Fruit fly (Drosophila melanogaster) whole organism, embryonic: ENCODE results near the gene neur.

Experiments used
- Aef1 ChIP-seq: fragments of 200-800 bp; sonication (Bioruptor generic); IDR thresholded peaks from 3 replicates; pipeline ENCODE4 v1.3.6; 2022; ENCODE audit warnings: missing biosample characterization, missing genetic modification characterization
- Asciz ChIP-seq: fragments of 200-800 bp; sonication (Bioruptor generic); optimal IDR thresholded peaks from 2 replicates; lab custom pipeline; 2017; ENCODE audit warnings: missing biosample characterization, mild to moderate bottlenecking, missing genetic modification characterization, missing genetic modification reagents
- Atf-2 ChIP-seq: fragments of 200-800 bp; sonication (Bioruptor generic); optimal IDR thresholded peaks from 2 replicates; lab custom pipeline; 2016; ENCODE audit warnings: missing biosample characterization, missing genetic modification characterization
- B-H1 ChIP-seq: fragments of 200-800 bp; sonication (Bioruptor generic); IDR thresholded peaks from 3 replicates; pipeline ENCODE4 v1.3.6; 2022; ENCODE audit warnings: missing biosample characterization, missing genetic modification characterization
- CG10462 ChIP-seq: fragments of 200-800 bp; sonication (Bioruptor generic); optimal IDR thresholded peaks from 2 replicates; lab custom pipeline; 2016; ENCODE audit warnings: missing biosample characterization, missing genetic modification characterization
- CG10654 ChIP-seq: fragments of 200-800 bp; sonication (Bioruptor generic); optimal IDR thresholded peaks from 2 replicates; lab custom pipeline; 2016; ENCODE audit warnings: missing biosample characterization, missing genetic modification characterization
- CG14441 ChIP-seq: fragments of 200-800 bp; sonication (Bioruptor generic); IDR thresholded peaks from 2 replicates; pipeline ENCODE4 v1.3.6; 2022; ENCODE audit warnings: missing biosample characterization, missing genetic modification characterization
- CG16779 ChIP-seq: fragments of 200-800 bp; sonication (Bioruptor generic); IDR thresholded peaks from 2 replicates; pipeline ENCODE4 v1.3.6; 2022; ENCODE audit warnings: missing biosample characterization, missing genetic modification characterization
- CG17385 ChIP-seq: fragments of 200-800 bp; sonication (Bioruptor generic); optimal IDR thresholded peaks from 3 replicates; lab custom pipeline; 2018; ENCODE audit warnings: missing biosample characterization, mild to moderate bottlenecking, missing genetic modification characterization
- CG2120 ChIP-seq: fragments of 200-800 bp; sonication (Bioruptor generic); optimal IDR thresholded peaks from 3 replicates; lab custom pipeline; 2016; ENCODE audit warnings: missing biosample characterization, missing genetic modification characterization
- CG30020 ChIP-seq: fragments of 200-800 bp; optimal IDR thresholded peaks from 2 replicates; lab custom pipeline; 2019; ENCODE audit warnings: missing biosample characterization, mild to moderate bottlenecking, missing genetic modification characterization, moderate library complexity
- CG30431 ChIP-seq: fragments of 200-800 bp; sonication (Bioruptor generic); optimal IDR thresholded peaks from 2 replicates; lab custom pipeline; 2017; ENCODE audit warnings: missing biosample characterization, missing genetic modification characterization
- CG31441 ChIP-seq: fragments of 200-800 bp; sonication (Bioruptor generic); IDR thresholded peaks from 2 replicates; pipeline ENCODE4 v1.3.6; 2022; ENCODE audit warnings: missing biosample characterization, missing genetic modification characterization
- CG3995 ChIP-seq: fragments of 200-800 bp; sonication (Bioruptor generic); optimal IDR thresholded peaks from 3 replicates; lab custom pipeline; 2016; ENCODE audit warnings: missing biosample characterization, missing genetic modification characterization
- CG4707 ChIP-seq: fragments of 200-800 bp; sonication (Bioruptor generic); optimal IDR thresholded peaks from 2 replicates; lab custom pipeline; 2018; ENCODE audit warnings: missing biosample characterization, mild to moderate bottlenecking, missing genetic modification characterization, moderate library complexity
- CG5953 ChIP-seq: fragments of 200-800 bp; sonication (Bioruptor generic); IDR thresholded peaks from 2 replicates; pipeline ENCODE4 v1.3.6; 2022; ENCODE audit warnings: missing biosample characterization, missing genetic modification characterization
- CG6654 ChIP-seq: fragments of 200-800 bp; sonication (Bioruptor generic); optimal IDR thresholded peaks from 2 replicates; lab custom pipeline; 2017; ENCODE audit warnings: missing biosample characterization, mild to moderate bottlenecking, missing genetic modification characterization
- CG8388 ChIP-seq: fragments of 200-800 bp; sonication (Bioruptor generic); optimal IDR thresholded peaks from 2 replicates; lab custom pipeline; 2019; ENCODE audit warnings: missing biosample characterization, mild to moderate bottlenecking, missing genetic modification characterization, moderate library complexity
- CG9727 ChIP-seq: fragments of 200-800 bp; sonication (Bioruptor generic); optimal IDR thresholded peaks from 3 replicates; lab custom pipeline; 2017; ENCODE audit warnings: missing biosample characterization, mild to moderate bottlenecking, missing genetic modification characterization
- CG9932 ChIP-seq: fragments of 200-800 bp; sonication (Bioruptor generic); IDR thresholded peaks from 2 replicates; pipeline ENCODE4 v1.3.6; 2022; ENCODE audit warnings: missing biosample characterization, missing genetic modification characterization
- CTCF ChIP-seq: fragments of 200-800 bp; sonication (Bioruptor generic); optimal IDR thresholded peaks from 2 replicates; lab custom pipeline; 2017; ENCODE audit warnings: missing biosample characterization, mild to moderate bottlenecking, missing genetic modification characterization, moderate library complexity
- Camta ChIP-seq: fragments of 200-800 bp; sonication (Bioruptor generic); optimal IDR thresholded peaks from 2 replicates; lab custom pipeline; 2016; ENCODE audit warnings: missing biosample characterization, missing genetic modification characterization
- Dref ChIP-seq: fragments of 200-800 bp; sonication (Bioruptor generic); IDR thresholded peaks from 2 replicates; pipeline ENCODE4 v1.3.6; 2022; ENCODE audit warnings: missing biosample characterization, missing genetic modification characterization
- HmgD ChIP-seq: fragments of 200-800 bp; sonication (Bioruptor generic); optimal IDR thresholded peaks from 3 replicates; lab custom pipeline; 2016; ENCODE audit warnings: missing biosample characterization, missing genetic modification characterization
- MBD-R2 ChIP-seq: fragments of 200-800 bp; sonication (Bioruptor generic); IDR thresholded peaks from 2 replicates; pipeline ENCODE4 v1.3.6; 2022; ENCODE audit warnings: missing biosample characterization, missing genetic modification characterization
- NC2β ChIP-seq: fragments of 200-800 bp; sonication (Bioruptor generic); optimal IDR thresholded peaks from 2 replicates; lab custom pipeline; 2016; ENCODE audit warnings: missing biosample characterization, missing genetic modification characterization
- NfI ChIP-seq: fragments of 200-800 bp; sonication (Bioruptor generic); optimal IDR thresholded peaks from 3 replicates; lab custom pipeline; 2018; ENCODE audit warnings: missing biosample characterization, mild to moderate bottlenecking, missing genetic modification characterization, moderate library complexity
- Poxn ChIP-seq: fragments of 200-800 bp; sonication (Bioruptor generic); IDR thresholded peaks from 2 replicates; pipeline ENCODE4 v1.3.6; 2022; ENCODE audit warnings: missing biosample characterization, missing genetic modification characterization
- Rfx ChIP-seq: fragments of 200-800 bp; sonication (Bioruptor generic); IDR thresholded peaks from 2 replicates; pipeline ENCODE4 v1.3.6; 2022; ENCODE audit warnings: missing biosample characterization, missing genetic modification characterization
- Sin3A ChIP-seq: fragments of >200 bp; optimal IDR thresholded peaks from 2 replicates; lab custom pipeline; 2018
- Ssrp ChIP-seq: fragments of 200-800 bp; sonication (Bioruptor generic); optimal IDR thresholded peaks from 2 replicates; lab custom pipeline; 2018; ENCODE audit warnings: missing biosample characterization, mild to moderate bottlenecking, missing genetic modification characterization, moderate library complexity
- YL-1 ChIP-seq: fragments of 200-800 bp; sonication (Bioruptor generic); optimal IDR thresholded peaks from 3 replicates; lab custom pipeline; 2017; ENCODE audit warnings: missing biosample characterization, mild to moderate bottlenecking, missing genetic modification characterization
- ato ChIP-seq: fragments of 200-800 bp; sonication (Bioruptor generic); IDR thresholded peaks from 2 replicates; pipeline ENCODE4 v1.3.6; 2022; ENCODE audit warnings: missing biosample characterization, missing genetic modification characterization; ENCODE audit not compliant: partially characterized antibody
- bigmax ChIP-seq: fragments of 200-800 bp; sonication (Bioruptor generic); optimal IDR thresholded peaks from 2 replicates; lab custom pipeline; 2018; ENCODE audit warnings: missing biosample characterization, mild to moderate bottlenecking, missing genetic modification characterization
- dpn ChIP-seq, 2 experiments: fragments of 200-800 bp; sonication (Bioruptor generic); optimal IDR thresholded peaks; 3 replicates each; lab custom pipeline; 2016; ENCODE audit warnings: missing biosample characterization in 2 of 2, missing genetic modification characterization in 2 of 2
- eyg ChIP-seq: fragments of 200-800 bp; sonication (Bioruptor generic); optimal IDR thresholded peaks from 3 replicates; lab custom pipeline; 2016; ENCODE audit warnings: missing biosample characterization, missing genetic modification characterization
- fd102C ChIP-seq: fragments of 200-800 bp; sonication (Bioruptor generic); optimal IDR thresholded peaks from 2 replicates; lab custom pipeline; 2018; ENCODE audit warnings: missing biosample characterization, mild to moderate bottlenecking, missing genetic modification characterization, moderate library complexity
- grau ChIP-seq: fragments of 200-800 bp; optimal IDR thresholded peaks from 3 replicates; lab custom pipeline; 2019; ENCODE audit warnings: missing biosample characterization, mild to moderate bottlenecking, missing genetic modification characterization, moderate library complexity
- her ChIP-seq: fragments of 200-800 bp; sonication (Bioruptor generic); optimal IDR thresholded peaks from 2 replicates; lab custom pipeline; 2016; ENCODE audit warnings: missing biosample characterization, missing genetic modification characterization
- inv ChIP-seq: fragments of 200-800 bp; sonication (Bioruptor generic); IDR thresholded peaks from 2 replicates; pipeline ENCODE4 v1.3.6; 2022; ENCODE audit warnings: missing biosample characterization, missing genetic modification characterization; ENCODE audit not compliant: partially characterized antibody
- lilli ChIP-seq: fragments of 200-800 bp; sonication (Bioruptor generic); optimal IDR thresholded peaks from 3 replicates; lab custom pipeline; 2016; ENCODE audit warnings: missing biosample characterization, missing genetic modification characterization
- lmd ChIP-seq: fragments of 200-800 bp; sonication (Bioruptor generic); IDR thresholded peaks from 2 replicates; pipeline ENCODE4 v1.3.6; 2022; ENCODE audit warnings: missing biosample characterization, missing genetic modification characterization
- lola ChIP-seq, 3 experiments: fragments of >200 bp in 2 of 3; fragments of 200-800 bp in 1 of 3; sonication (Bioruptor generic) in 1 of 3; optimal IDR thresholded peaks; 2 replicates each; lab custom pipeline; 2017 to 2019; ENCODE audit warnings: missing biosample characterization in 3 of 3, missing genetic modification characterization in 3 of 3, mild to moderate bottlenecking in 1 of 3, moderate library complexity in 1 of 3
- nmo ChIP-seq: fragments of 200-800 bp; sonication (Bioruptor generic); optimal IDR thresholded peaks from 2 replicates; lab custom pipeline; 2018; ENCODE audit warnings: missing biosample characterization, mild to moderate bottlenecking, missing genetic modification characterization, moderate library complexity
- peb ChIP-seq: fragments of 200-800 bp; sonication (Bioruptor generic); IDR thresholded peaks from 2 replicates; pipeline ENCODE4 v1.3.6; 2022; ENCODE audit warnings: missing biosample characterization, missing genetic modification characterization
- prd ChIP-seq, 3 experiments: fragments of >200 bp in 2 of 3; fragments of 200-800 bp in 1 of 3; sonication (Bioruptor generic) in 1 of 3; optimal IDR thresholded peaks in 2 of 3; IDR thresholded peaks in 1 of 3; 2 replicates in 2 of 3; 3 replicates in 1 of 3; pipeline versions ENCODE4 v1.3.6 to Lab custom; 2017 to 2022; ENCODE audit warnings: missing biosample characterization in 1 of 3, missing genetic modification characterization in 1 of 3
- row ChIP-seq: fragments of 200-800 bp; sonication (Bioruptor generic); IDR thresholded peaks from 3 replicates; pipeline ENCODE4 v1.3.6; 2022; ENCODE audit warnings: missing biosample characterization, missing genetic modification characterization
- tgo ChIP-seq: fragments of 200-800 bp; sonication (Bioruptor generic); IDR thresholded peaks from 3 replicates; pipeline ENCODE4 v1.3.6; 2022; ENCODE audit warnings: missing biosample characterization, missing genetic modification characterization
- tio ChIP-seq: fragments of 200-800 bp; sonication (Bioruptor generic); optimal IDR thresholded peaks from 2 replicates; lab custom pipeline; 2017; ENCODE audit warnings: missing biosample characterization, missing genetic modification characterization, inconsistent platforms
- vfl ChIP-seq: fragments of 200-800 bp; sonication (Bioruptor generic); optimal IDR thresholded peaks from 2 replicates; lab custom pipeline; 2016; ENCODE audit warnings: missing biosample characterization, missing genetic modification characterization
- zfh2 ChIP-seq: fragments of 200-800 bp; sonication (Bioruptor generic); optimal IDR thresholded peaks from 2 replicates; lab custom pipeline; 2016; ENCODE audit warnings: missing biosample characterization, missing genetic modification characterization

neur gene

DNA sequence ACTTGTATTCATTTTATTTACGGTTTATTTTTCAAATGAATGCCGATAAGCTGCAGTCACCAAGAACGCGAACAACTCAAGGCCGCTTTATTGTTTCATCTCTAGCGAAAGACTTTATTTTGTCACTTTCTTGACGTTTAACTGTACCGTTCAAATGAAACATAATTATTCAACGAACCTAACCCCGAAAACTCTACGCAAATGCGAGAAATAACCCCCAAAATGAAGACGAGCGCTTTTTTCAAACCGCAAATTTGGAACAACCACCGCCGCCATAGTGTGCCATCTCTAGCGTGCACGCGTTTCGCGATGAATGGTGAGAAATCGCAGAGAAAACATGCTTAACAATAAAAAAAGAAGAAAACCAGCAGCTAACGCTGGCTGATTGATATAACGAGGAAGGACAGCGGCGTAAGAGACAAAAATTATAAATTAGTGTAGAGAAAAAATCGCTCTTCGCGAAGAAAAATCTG is 54.6 kb downstream of the neur start, which contains the start of gene CG11970 (continued):
- peak; percentile 48; the same call in 1 of the 3 replicates for TF ChIP-seq Aef1 (GFP tag; lab: Robert Waterston, UW)
- peak; percentile 76 for TF ChIP-seq row (GFP tag; lab: Robert Waterston, UW)
- TF ChIP-seq inv (GFP tag; lab: Robert Waterston, UW): peak; percentile 48
- peak; percentile 65 for TF ChIP-seq zfh2 (GFP tag; lab: Kevin White, UChicago)
- no peak for TF ChIP-seq Asciz (GFP tag; lab: Kevin White, UChicago)
- peak; percentile 25 for TF ChIP-seq eyg (GFP tag; lab: Kevin White, UChicago)
- TF ChIP-seq CG30431 (GFP tag; lab: Kevin White, UChicago): no peak
- TF ChIP-seq fd102C: no peak
- peak; percentile 56 for TF ChIP-seq lilli (GFP tag; lab: Kevin White, UChicago)
- no peak for TF ChIP-seq peb (GFP tag; lab: Robert Waterston, UW)
- TF ChIP-seq her (GFP tag; lab: Kevin White, UChicago): peak; percentile 90
- TF ChIP-seq CG10654 (GFP tag; lab: Kevin White, UChicago): peak; percentile 17
- TF ChIP-seq CG2120 (GFP tag; lab: Kevin White, UChicago): peak; percentile 68
- TF ChIP-seq CG9727: peak; percentile 49
- TF ChIP-seq grau (tag; lab: Kevin White, UChicago): peak; percentile 46
- TF ChIP-seq CG17385: peak; percentile 70
- TF ChIP-seq CG10462 (GFP tag; lab: Kevin White, UChicago): no peak
- peak in 1 of 3 experiments; percentile 34 for TF ChIP-seq lola (GFP tag; optimal IDR thresholded peaks at IDR 0.05; lab: Kevin White, UChicago)
- peak; percentile 58 for TF ChIP-seq nmo (GFP tag; lab: Kevin White, UChicago)
- no peak for TF ChIP-seq CG16779 (GFP tag; lab: Robert Waterston, UW)
- no peak for TF ChIP-seq HmgD (GFP tag; lab: Kevin White, UChicago)
- TF ChIP-seq MBD-R2: peak; percentile 61
- peak; percentile 72 for TF ChIP-seq CG9932 (GFP tag; lab: Robert Waterston, UW)
- 0 out of 2 replicates have a peak, but pooled peaks have one; percentile 19 for TF ChIP-seq ato
- TF ChIP-seq CTCF (GFP tag; lab: Kevin White, UChicago): peak; percentile 3
- peak; percentile 56; the same call in 1 of the 2 replicates for TF ChIP-seq Rfx
- TF ChIP-seq Atf-2: peak; percentile 17
- TF ChIP-seq Sin3A (lab: Kevin White, UChicago): peak; percentile 79
- TF ChIP-seq Ssrp: peak; percentile 14
- peak; percentile 57 for TF ChIP-seq Dref (GFP tag; lab: Robert Waterston, UW)
- peak; percentile 51 to 61 for TF ChIP-seq dpn (GFP tag; optimal IDR thresholded peaks at IDR 0.05; lab: Kevin White, UChicago)
- no peak for TF ChIP-seq CG6654
- no peak for TF ChIP-seq prd (optimal IDR thresholded peaks at IDR 0.05; lab: Kevin White, UChicago)
- peak; percentile 57; the same call in 2 of the 3 replicates for TF ChIP-seq prd (GFP tag; IDR thresholded peaks at IDR 0.05; lab: Robert Waterston, UW)
- TF ChIP-seq NC2β: peak; percentile 11
- TF ChIP-seq YL-1: peak; percentile 26
- TF ChIP-seq bigmax (GFP tag; lab: Kevin White, UChicago): peak; percentile 91
- no peak for TF ChIP-seq CG4707
- TF ChIP-seq CG8388 (GFP tag; lab: Kevin White, UChicago): peak; percentile 8
- TF ChIP-seq NfI (GFP tag; lab: Kevin White, UChicago): peak; percentile 18
- TF ChIP-seq CG31441 (GFP tag; lab: Robert Waterston, UW): no peak
- TF ChIP-seq vfl (GFP tag; lab: Kevin White, UChicago): peak; percentile 18
- TF ChIP-seq lmd (GFP tag; lab: Robert Waterston, UW): peak; percentile 9; the same call in 1 of the 2 replicates
- peak; percentile 41; the same call in 1 of the 2 replicates for TF ChIP-seq CG14441 (GFP tag; lab: Robert Waterston, UW)
- TF ChIP-seq CG30020 (tag; lab: Kevin White, UChicago): peak; percentile 52
- TF ChIP-seq tio (GFP tag; lab: Kevin White, UChicago): no peak
- peak; percentile 19; the same call in 1 of the 3 replicates for TF ChIP-seq tgo (GFP tag; lab: Robert Waterston, UW)
- TF ChIP-seq Camta (GFP tag; lab: Kevin White, UChicago): peak; percentile 32
- TF ChIP-seq CG5953 (GFP tag; lab: Robert Waterston, UW): 0 out of 2 replicates have a peak, but pooled peaks have one; percentile 33
- TF ChIP-seq CG3995 (GFP tag; lab: Kevin White, UChicago): peak; percentile 20
- no peak for TF ChIP-seq B-H1 (GFP tag; lab: Robert Waterston, UW)
- TF ChIP-seq Poxn (GFP tag; lab: Robert Waterston, UW): no peak
